Fruit fly (Drosophila melanogaster) whole organism, embryonic: ENCODE results near the gene CG4653.

Source experiments
- ATbp ChIP-seq: fragments of 200-800 bp; sonication (Bioruptor generic); optimal IDR thresholded peaks from 2 replicates; lab custom pipeline; 2017; ENCODE audit warnings: missing biosample characterization, mild to moderate bottlenecking, missing genetic modification characterization, missing genetic modification reagents
- B-H1 ChIP-seq: fragments of 200-800 bp; sonication (Bioruptor generic); IDR thresholded peaks from 3 replicates; pipeline ENCODE4 v1.3.6; 2022; ENCODE audit warnings: missing biosample characterization, missing genetic modification characterization
- BEAF-32 ChIP-seq: fragments of 200-800 bp; sonication (Bioruptor generic); optimal IDR thresholded peaks from 3 replicates; lab custom pipeline; 2017; ENCODE audit warnings: missing biosample characterization, missing genetic modification characterization, mild to moderate bottlenecking, moderate library complexity, missing genetic modification reagents
- BtbVII ChIP-seq: fragments of 200-800 bp; sonication (Bioruptor generic); optimal IDR thresholded peaks from 3 replicates; lab custom pipeline; 2017; ENCODE audit warnings: missing biosample characterization, mild to moderate bottlenecking, missing genetic modification characterization
- CG12155 ChIP-seq: fragments of 200-800 bp; sonication (Bioruptor generic); optimal IDR thresholded peaks from 3 replicates; lab custom pipeline; 2016; ENCODE audit warnings: missing biosample characterization, missing genetic modification characterization
- CG1233 ChIP-seq: fragments of 200-800 bp; sonication (Bioruptor generic); optimal IDR thresholded peaks from 4 replicates; lab custom pipeline; 2018; ENCODE audit warnings: missing biosample characterization, mild to moderate bottlenecking, missing genetic modification characterization
- CG12391 ChIP-seq: fragments of 200-800 bp; sonication (Bioruptor generic); optimal IDR thresholded peaks from 3 replicates; lab custom pipeline; 2018; ENCODE audit warnings: missing biosample characterization, mild to moderate bottlenecking, missing genetic modification characterization, moderate library complexity
- CG13424 ChIP-seq: fragments of 200-800 bp; sonication (Bioruptor generic); optimal IDR thresholded peaks from 2 replicates; lab custom pipeline; 2019; ENCODE audit warnings: missing biosample characterization, mild to moderate bottlenecking, missing genetic modification characterization, moderate library complexity
- CG13894 ChIP-seq: fragments of 200-800 bp; sonication (Bioruptor generic); optimal IDR thresholded peaks from 3 replicates; lab custom pipeline; 2018; ENCODE audit warnings: missing biosample characterization, mild to moderate bottlenecking, missing genetic modification characterization, moderate library complexity
- CG14710 ChIP-seq: fragments of 200-800 bp; sonication (Bioruptor generic); optimal IDR thresholded peaks from 3 replicates; lab custom pipeline; 2019; ENCODE audit warnings: missing biosample characterization, mild to moderate bottlenecking, missing genetic modification characterization, moderate library complexity
- CG14860 ChIP-seq: fragments of 200-800 bp; sonication (Bioruptor generic); IDR thresholded peaks from 3 replicates; pipeline ENCODE4 v1.3.6; 2022; ENCODE audit warnings: missing biosample characterization, missing genetic modification characterization; ENCODE audit not compliant: partially characterized antibody
- CG15479 ChIP-seq: fragments of 200-800 bp; sonication (Bioruptor generic); optimal IDR thresholded peaks from 3 replicates; lab custom pipeline; 2019; ENCODE audit warnings: missing biosample characterization, mild to moderate bottlenecking, missing genetic modification characterization, moderate library complexity
- CG16863 ChIP-seq: fragments of 200-800 bp; sonication (Bioruptor generic); optimal IDR thresholded peaks from 3 replicates; lab custom pipeline; 2016; ENCODE audit warnings: missing biosample characterization, missing genetic modification characterization
- CG2120 ChIP-seq: fragments of 200-800 bp; sonication (Bioruptor generic); optimal IDR thresholded peaks from 3 replicates; lab custom pipeline; 2016; ENCODE audit warnings: missing biosample characterization, missing genetic modification characterization
- CG2712 ChIP-seq: fragments of 200-800 bp; optimal IDR thresholded peaks from 3 replicates; lab custom pipeline; 2019; ENCODE audit warnings: missing biosample characterization, mild to moderate bottlenecking, missing genetic modification characterization, moderate library complexity
- CG30020 ChIP-seq: fragments of 200-800 bp; optimal IDR thresholded peaks from 2 replicates; lab custom pipeline; 2019; ENCODE audit warnings: missing biosample characterization, mild to moderate bottlenecking, missing genetic modification characterization, moderate library complexity
- CG31365 ChIP-seq: fragments of 200-800 bp; sonication (Bioruptor generic); optimal IDR thresholded peaks from 2 replicates; lab custom pipeline; 2018; ENCODE audit warnings: missing biosample characterization, mild to moderate bottlenecking, missing genetic modification characterization
- CG32767 ChIP-seq: fragments of 200-800 bp; sonication (Bioruptor generic); IDR thresholded peaks from 2 replicates; pipeline ENCODE4 v1.3.6; 2022; ENCODE audit warnings: missing biosample characterization, missing genetic modification characterization
- CG33557 ChIP-seq: fragments of 200-800 bp; sonication (Bioruptor generic); optimal IDR thresholded peaks from 2 replicates; lab custom pipeline; 2019; ENCODE audit warnings: missing biosample characterization, mild to moderate bottlenecking, missing genetic modification characterization, moderate library complexity
- CG4328 ChIP-seq: fragments of 200-800 bp; sonication (Bioruptor generic); optimal IDR thresholded peaks from 3 replicates; lab custom pipeline; 2017; ENCODE audit warnings: missing biosample characterization, missing genetic modification reagents, missing genetic modification characterization
- CG5953 ChIP-seq: fragments of 200-800 bp; sonication (Bioruptor generic); IDR thresholded peaks from 2 replicates; pipeline ENCODE4 v1.3.6; 2022; ENCODE audit warnings: missing biosample characterization, missing genetic modification characterization
- CG6765 ChIP-seq: fragments of 200-800 bp; sonication (Bioruptor generic); optimal IDR thresholded peaks from 3 replicates; lab custom pipeline; 2017; ENCODE audit warnings: missing biosample characterization, mild to moderate bottlenecking, missing genetic modification characterization
- CG6791 ChIP-seq: fragments of 200-800 bp; sonication (Bioruptor generic); IDR thresholded peaks from 3 replicates; pipeline ENCODE4 v1.3.6; 2022; ENCODE audit warnings: missing biosample characterization, missing genetic modification characterization; ENCODE audit not compliant: partially characterized antibody
- Dfd ChIP-seq, 2 experiments: fragments of >200 bp; optimal IDR thresholded peaks; 2 replicates each; lab custom pipeline; 2017; ENCODE audit warnings: missing biosample characterization in 2 of 2, missing genetic modification characterization in 2 of 2
- Drgx ChIP-seq: fragments of 200-800 bp; sonication (Bioruptor generic); IDR thresholded peaks from 2 replicates; pipeline ENCODE4 v1.3.6; 2022; ENCODE audit warnings: missing biosample characterization, missing genetic modification characterization
- HLHmδ ChIP-seq: fragments of 200-800 bp; sonication (Bioruptor generic); optimal IDR thresholded peaks from 2 replicates; lab custom pipeline; 2018; ENCODE audit warnings: missing biosample characterization, mild to moderate bottlenecking, missing genetic modification characterization, moderate library complexity
- Med ChIP-seq: fragments of 200-800 bp; sonication (Bioruptor generic); peaks from one replicate; lab custom pipeline; 2016; ENCODE audit warnings: missing biosample characterization, missing genetic modification characterization, mild to moderate bottlenecking, inconsistent platforms, moderate library complexity
- Neu2 ChIP-seq: fragments of 200-800 bp; sonication (Bioruptor generic); optimal IDR thresholded peaks from 3 replicates; lab custom pipeline; 2016; ENCODE audit warnings: missing biosample characterization, missing genetic modification characterization, borderline replicate concordance
- Nf-YB ChIP-seq: fragments of 200-800 bp; sonication (Bioruptor generic); optimal IDR thresholded peaks from 3 replicates; lab custom pipeline; 2019; ENCODE audit warnings: missing biosample characterization, mild to moderate bottlenecking, missing genetic modification characterization, moderate library complexity
- Pdp1 ChIP-seq, 2 experiments: fragments of 200-800 bp; sonication (Bioruptor generic); optimal IDR thresholded peaks; 3 replicates each; lab custom pipeline; 2016; ENCODE audit warnings: missing biosample characterization in 2 of 2, missing genetic modification characterization in 2 of 2, mild to moderate bottlenecking in 1 of 2, moderate library complexity in 1 of 2
- Rfx ChIP-seq: fragments of 200-800 bp; sonication (Bioruptor generic); IDR thresholded peaks from 2 replicates; pipeline ENCODE4 v1.3.6; 2022; ENCODE audit warnings: missing biosample characterization, missing genetic modification characterization
- Sry-β ChIP-seq: fragments of 200-800 bp; sonication (Bioruptor generic); optimal IDR thresholded peaks from 2 replicates; lab custom pipeline; 2018; ENCODE audit warnings: missing biosample characterization, mild to moderate bottlenecking, missing genetic modification characterization, moderate library complexity
- Usf ChIP-seq: fragments of 200-800 bp; sonication (Bioruptor generic); optimal IDR thresholded peaks from 2 replicates; lab custom pipeline; 2017; ENCODE audit warnings: missing genotype, missing biosample characterization, missing genetic modification characterization
- Xrp1 ChIP-seq: fragments of 200-800 bp; sonication (Bioruptor generic); IDR thresholded peaks from 2 replicates; pipeline ENCODE4 v1.3.6; 2022; ENCODE audit warnings: missing biosample characterization, missing genetic modification characterization
- YL-1 ChIP-seq: fragments of 200-800 bp; sonication (Bioruptor generic); optimal IDR thresholded peaks from 3 replicates; lab custom pipeline; 2017; ENCODE audit warnings: missing biosample characterization, mild to moderate bottlenecking, missing genetic modification characterization
- bsh ChIP-seq, 2 experiments: fragments of 200-800 bp; sonication (Bioruptor generic); optimal IDR thresholded peaks; 2 replicates each; lab custom pipeline; 2017 to 2018; ENCODE audit warnings: mild to moderate bottlenecking in 2 of 2, missing biosample characterization in 2 of 2, missing genetic modification characterization in 2 of 2, moderate library complexity in 1 of 2
- ci ChIP-seq: fragments of 200-800 bp; sonication (Bioruptor generic); IDR thresholded peaks from 3 replicates; pipeline ENCODE4 v1.3.6; 2022; ENCODE audit warnings: missing biosample characterization, missing genetic modification characterization
- dmrt99B ChIP-seq: fragments of 200-800 bp; sonication (Bioruptor generic); optimal IDR thresholded peaks from 2 replicates; lab custom pipeline; 2018; ENCODE audit warnings: missing biosample characterization, mild to moderate bottlenecking, missing genetic modification characterization, moderate library complexity
- dysf ChIP-seq: fragments of 200-800 bp; sonication (Bioruptor generic); IDR thresholded peaks from 3 replicates; pipeline ENCODE4 v1.3.6; 2022; ENCODE audit warnings: missing biosample characterization, missing genetic modification characterization
- hth ChIP-seq: fragments of >200 bp; optimal IDR thresholded peaks from 2 replicates; lab custom pipeline; 2017; ENCODE audit warnings: inconsistent platforms
- kay ChIP-seq: fragments of 200-800 bp; sonication (Bioruptor generic); optimal IDR thresholded peaks from 2 replicates; lab custom pipeline; 2016; ENCODE audit warnings: missing biosample characterization, missing genetic modification characterization
- lbe ChIP-seq: fragments of 200-800 bp; sonication (Bioruptor generic); optimal IDR thresholded peaks from 2 replicates; lab custom pipeline; 2016; ENCODE audit warnings: missing biosample characterization, mild to moderate bottlenecking, missing genetic modification characterization
- mirr ChIP-seq: fragments of 200-800 bp; sonication (Bioruptor generic); optimal IDR thresholded peaks from 3 replicates; lab custom pipeline; 2018; ENCODE audit warnings: missing biosample characterization, mild to moderate bottlenecking, missing genetic modification characterization
- mld ChIP-seq: fragments of 200-800 bp; sonication (Bioruptor generic); IDR thresholded peaks from 3 replicates; pipeline ENCODE4 v1.3.6; 2022; ENCODE audit warnings: missing biosample characterization, missing genetic modification characterization; ENCODE audit not compliant: partially characterized antibody
- oc ChIP-seq: fragments of 200-800 bp; sonication (Bioruptor generic); optimal IDR thresholded peaks from 2 replicates; lab custom pipeline; 2018; ENCODE audit warnings: missing biosample characterization, mild to moderate bottlenecking, missing genetic modification characterization, moderate library complexity
- scrt ChIP-seq: fragments of 200-800 bp; sonication (Bioruptor generic); optimal IDR thresholded peaks from 2 replicates; lab custom pipeline; 2018; ENCODE audit warnings: missing biosample characterization, mild to moderate bottlenecking, missing genetic modification characterization, moderate library complexity
- slbo ChIP-seq: fragments of 200-800 bp; sonication (Bioruptor generic); IDR thresholded peaks from 2 replicates; pipeline ENCODE4 v1.3.6; 2022; ENCODE audit warnings: missing biosample characterization, missing genetic modification characterization
- stwl ChIP-seq: fragments of 200-800 bp; sonication (Bioruptor generic); optimal IDR thresholded peaks from 3 replicates; lab custom pipeline; 2018; ENCODE audit warnings: missing biosample characterization, mild to moderate bottlenecking, missing genetic modification characterization, moderate library complexity
- tll ChIP-seq, 2 experiments: fragments of 200-800 bp in 1 of 2; fragments of >200 bp in 1 of 2; sonication (Bioruptor generic) in 1 of 2; optimal IDR thresholded peaks; 2 replicates each; lab custom pipeline; 2017 to 2019; ENCODE audit warnings: missing biosample characterization in 2 of 2, missing genetic modification characterization in 2 of 2, mild to moderate bottlenecking in 1 of 2, moderate library complexity in 1 of 2
- trem ChIP-seq: fragments of 200-800 bp; optimal IDR thresholded peaks from 3 replicates; lab custom pipeline; 2019; ENCODE audit warnings: missing biosample characterization, mild to moderate bottlenecking, missing genetic modification characterization, moderate library complexity

CG4653 gene

DNA sequence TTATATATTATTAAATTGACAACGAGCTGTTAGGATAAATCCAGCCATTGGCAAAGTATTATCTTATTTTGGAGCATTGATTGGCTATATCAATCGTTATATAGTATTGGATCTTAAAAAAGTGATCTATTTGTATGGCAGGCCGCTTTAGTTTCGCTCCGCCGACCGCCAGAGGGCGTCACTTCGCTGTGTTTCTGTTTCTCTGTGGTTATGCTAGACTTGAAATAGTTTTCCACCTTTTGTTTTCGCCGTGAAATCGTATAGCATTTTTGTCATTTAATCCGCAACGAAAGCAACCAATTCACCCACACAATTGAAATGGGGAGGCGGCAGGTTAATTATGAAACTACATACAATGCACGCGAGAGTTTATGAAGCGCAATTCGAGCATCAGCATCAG is 42.9 kb downstream of the CG4653 start (continued):
- TF ChIP-seq CG12391 (no peak), Pdp1 (GFP tag; optimal IDR thresholded peaks at IDR 0.05; lab: Kevin White, UChicago) (no peak), CG12155 (no peak), Dfd (GFP tag; optimal IDR thresholded peaks at IDR 0.05; lab: Kevin White, UChicago) (no peak), Nf-YB (GFP tag; lab: Kevin White, UChicago) (no peak), dmrt99B (tag; lab: Kevin White, UChicago) (peak; percentile 30), lbe (GFP tag; lab: Kevin White, UChicago) (no peak), scrt (no peak), tll (GFP tag; optimal IDR thresholded peaks at IDR 0.05; lab: Kevin White, UChicago) (no peak), CG2712 (no peak), CG15479 (GFP tag; lab: Kevin White, UChicago) (no peak), kay (GFP tag; lab: Kevin White, UChicago) (no peak), Med (GFP tag; lab: Kevin White, UChicago) (peak; percentile 72), slbo (no peak), mld (GFP tag; lab: Robert Waterston, UW) (no peak), CG4328 (GFP tag; lab: Kevin White, UChicago) (no peak), stwl (tag; lab: Kevin White, UChicago) (peak; percentile 8), CG13894 (no peak), CG1233 (GFP tag; lab: Kevin White, UChicago) (no peak), Usf (no peak), Drgx (GFP tag; lab: Robert Waterston, UW) (no peak), trem (tag; lab: Kevin White, UChicago) (peak; percentile 69), HLHmδ (no peak), dysf (GFP tag; lab: Robert Waterston, UW) (no peak), CG6791 (GFP tag; lab: Robert Waterston, UW) (no peak), Rfx (GFP tag; lab: Robert Waterston, UW) (no peak), CG14860 (GFP tag; lab: Robert Waterston, UW) (no peak), YL-1 (no peak), hth (lab: Kevin White, UChicago) (no peak), CG6765 (GFP tag; lab: Kevin White, UChicago) (no peak), ci (GFP tag; lab: Robert Waterston, UW) (peak; percentile 64; the same call in 1 of the 3 replicates), Sry-β (no peak), BEAF-32 (no peak), oc (tag; lab: Kevin White, UChicago) (no peak), CG16863 (GFP tag; lab: Kevin White, UChicago) (no peak), CG2120 (GFP tag; lab: Kevin White, UChicago) (no peak), CG13424 (tag; lab: Kevin White, UChicago) (no peak), CG32767 (GFP tag; lab: Robert Waterston, UW) (no peak), CG33557 (GFP tag; lab: Kevin White, UChicago) (no peak), CG5953 (no peak), BtbVII (GFP tag; lab: Kevin White, UChicago) (no peak), CG31365 (tag; lab: Kevin White, UChicago) (no peak), B-H1 (no peak), CG14710 (tag; lab: Kevin White, UChicago) (no peak), bsh (GFP tag; optimal IDR thresholded peaks at IDR 0.05; lab: Kevin White, UChicago) (no peak), ATbp (GFP tag; lab: Kevin White, UChicago) (peak; percentile 0), CG30020 (tag; lab: Kevin White, UChicago) (no peak), Neu2 (no peak), mirr (GFP tag; lab: Kevin White, UChicago) (no peak), Xrp1 (GFP tag; lab: Robert Waterston, UW) (0 out of 2 replicates have a peak, but pooled peaks have one; percentile 14)
